Worm (Caenorhabditis elegans) whole organism, young adult: ENCODE measurements around the gene C14C11.1.
A peak's percentile ranks its signal among the peaks of the same experiment; 100 is the strongest.

Source experiments
- B0019.2 ChIP-seq: fragments of 200-800 bp; sonication (Bioruptor generic); conservative IDR thresholded peaks from 2 replicates; pipeline ENCODE4 v1.3.6; 2022; ENCODE audit warnings: missing genetic modification reagents, missing genetic modification characterization, missing compliant biosample characterization
- B0336.3 ChIP-seq: fragments of 200-800 bp; sonication (Bioruptor generic); IDR thresholded peaks from 2 replicates; pipeline ENCODE4 v1.3.6; 2022; ENCODE audit warnings: missing genetic modification characterization, missing compliant biosample characterization
- F10E7.11 ChIP-seq: sonication (generic microtip); optimal IDR thresholded peaks from 2 replicates; lab custom pipeline; 2017; ENCODE audit warnings: mild to moderate bottlenecking, missing genetic modification characterization, moderate library complexity, missing compliant biosample characterization
- F39B2.1 ChIP-seq: fragments of 200-800 bp; sonication (Bioruptor generic); IDR thresholded peaks from 2 replicates; pipeline ENCODE4 v1.3.6; 2022; ENCODE audit warnings: missing genetic modification reagents, missing genetic modification characterization, missing compliant biosample characterization
- K12H6.12 ChIP-seq: fragments of 200-800 bp; sonication (Bioruptor generic); optimal IDR thresholded peaks from 2 replicates; lab custom pipeline; 2018; ENCODE audit warnings: mild to moderate bottlenecking, missing genetic modification characterization, missing compliant biosample characterization
- T26A5.8 ChIP-seq: sonication (generic microtip); optimal IDR thresholded peaks from 2 replicates; lab custom pipeline; 2016; ENCODE audit warnings: missing genetic modification characterization, missing compliant biosample characterization
- Y56A3A.18 ChIP-seq: fragments of 200-800 bp; sonication (Bioruptor generic); IDR thresholded peaks from 2 replicates; pipeline ENCODE4 v1.3.6; 2022; ENCODE audit warnings: missing genetic modification reagents, missing genetic modification characterization, missing compliant biosample characterization
- Y67H2A.10 ChIP-seq: fragments of 200-800 bp; sonication (Bioruptor generic); conservative IDR thresholded peaks from 2 replicates; pipeline ENCODE4 v1.3.6; 2022; ENCODE audit warnings: missing genetic modification reagents, missing genetic modification characterization, missing compliant biosample characterization
- Y79H2A.3 ChIP-seq: fragments of 200-800 bp; sonication (Bioruptor generic); conservative IDR thresholded peaks from 2 replicates; pipeline ENCODE4 v1.3.6; 2022; ENCODE audit warnings: missing genetic modification reagents, missing genetic modification characterization, missing compliant biosample characterization
- Y95B8A.8 ChIP-seq: fragments of 200-800 bp; sonication (Bioruptor generic); IDR thresholded peaks from 2 replicates; pipeline ENCODE4 v1.3.6; 2022; ENCODE audit warnings: missing genetic modification reagents, missing genetic modification characterization, missing compliant biosample characterization
- ama-1 ChIP-seq, 3 experiments: fragments of 150-350 bp in 1 of 3; sonication (generic microtip) in 2 of 3; optimal IDR thresholded peaks; 2 replicates each; lab custom pipeline; 2014 to 2018; ENCODE audit warnings: missing biosample characterization in 2 of 3, missing genetic modification characterization in 2 of 3, missing genetic modification reagents in 2 of 3
- aptf-2 ChIP-seq: fragments of 200-800 bp; sonication (Bioruptor generic); conservative IDR thresholded peaks from 2 replicates; pipeline ENCODE4 v1.3.6; 2022; ENCODE audit warnings: missing genetic modification reagents, missing genetic modification characterization, missing compliant biosample characterization
- aptf-3 ChIP-seq: fragments of 200-800 bp; sonication (Bioruptor generic); IDR thresholded peaks from 2 replicates; pipeline ENCODE4 v1.3.6; 2022; ENCODE audit warnings: missing genetic modification characterization, missing compliant biosample characterization
- athp-1 ChIP-seq: sonication (generic microtip); optimal IDR thresholded peaks from 2 replicates; lab custom pipeline; 2017; ENCODE audit warnings: mild to moderate bottlenecking, missing genetic modification characterization, missing compliant biosample characterization
- attf-6 ChIP-seq: fragments of 200-800 bp; sonication (Bioruptor generic); IDR thresholded peaks from 2 replicates; pipeline ENCODE4 v1.3.6; 2022; ENCODE audit warnings: missing genetic modification reagents, missing genetic modification characterization, missing compliant biosample characterization
- bed-1 ChIP-seq: fragments of 200-800 bp; sonication (Bioruptor generic); IDR thresholded peaks from 2 replicates; pipeline ENCODE4 v1.3.6; 2022; ENCODE audit warnings: missing genetic modification reagents, missing genetic modification characterization, missing compliant biosample characterization
- ccch-3 ChIP-seq: fragments of 200-800 bp; sonication (Bioruptor generic); optimal IDR thresholded peaks from 2 replicates; lab custom pipeline; 2018; ENCODE audit warnings: mild to moderate bottlenecking, missing genetic modification characterization, missing compliant biosample characterization
- cebp-1 ChIP-seq, 2 experiments: fragments of 200-800 bp in 1 of 2; sonication (Bioruptor generic) in 1 of 2; sonication (generic microtip) in 1 of 2; IDR thresholded peaks in 1 of 2; optimal IDR thresholded peaks in 1 of 2; 2 replicates each; pipeline versions ENCODE4 v1.3.6 to Lab custom; 2017 to 2022; ENCODE audit warnings: missing compliant biosample characterization in 2 of 2, missing genetic modification characterization in 2 of 2, mild to moderate bottlenecking in 1 of 2, missing genetic modification reagents in 1 of 2, moderate library complexity in 1 of 2
- ceh-100 ChIP-seq: fragments of 200-800 bp; sonication (Bioruptor generic); IDR thresholded peaks from 2 replicates; pipeline ENCODE4 v1.3.6; 2022; ENCODE audit warnings: missing genetic modification reagents, missing genetic modification characterization, missing compliant biosample characterization
- ceh-40 ChIP-seq: fragments of 200-800 bp; sonication (Bioruptor generic); IDR thresholded peaks from 2 replicates; pipeline ENCODE4 v1.3.6; 2022; ENCODE audit warnings: missing genetic modification characterization, missing compliant biosample characterization
- ceh-79 ChIP-seq: sonication (generic microtip); optimal IDR thresholded peaks from 2 replicates; lab custom pipeline; 2017; ENCODE audit warnings: mild to moderate bottlenecking, missing genetic modification characterization, missing compliant biosample characterization
- die-1 ChIP-seq: sonication (generic microtip); optimal IDR thresholded peaks from 2 replicates; lab custom pipeline; 2016; ENCODE audit warnings: missing genotype, mild to moderate bottlenecking, missing genetic modification characterization, missing compliant biosample characterization
- efl-1 ChIP-seq: fragments of 150-350 bp; optimal IDR thresholded peaks from 2 replicates; lab custom pipeline; 2014; ENCODE audit warnings: missing biosample characterization, missing genetic modification reagents, missing genetic modification characterization
- fkh-3 ChIP-seq: sonication (generic microtip); optimal IDR thresholded peaks from 2 replicates; lab custom pipeline; 2016; ENCODE audit warnings: mild to moderate bottlenecking, missing genetic modification characterization, missing compliant biosample characterization
- hsf-1 ChIP-seq: fragments of 200-800 bp; sonication (Bioruptor generic); IDR thresholded peaks from 2 replicates; pipeline ENCODE4 v1.3.6; 2022; ENCODE audit warnings: missing genetic modification reagents, missing genetic modification characterization, missing compliant biosample characterization
- let-607 ChIP-seq, 2 experiments: fragments of 200-800 bp in 1 of 2; sonication (Bioruptor generic) in 1 of 2; sonication (generic microtip) in 1 of 2; optimal IDR thresholded peaks; 2 replicates each; lab custom pipeline; 2016 to 2018; ENCODE audit warnings: mild to moderate bottlenecking in 2 of 2, missing compliant biosample characterization in 2 of 2, missing genetic modification characterization in 2 of 2, moderate library complexity in 2 of 2, missing genotype in 1 of 2
- madf-3 ChIP-seq: fragments of 200-800 bp; sonication (Bioruptor generic); IDR thresholded peaks from 2 replicates; pipeline ENCODE4 v1.3.6; 2022; ENCODE audit warnings: missing genetic modification reagents, missing genetic modification characterization, missing compliant biosample characterization
- madf-6 ChIP-seq: fragments of 200-800 bp; sonication (Bioruptor generic); IDR thresholded peaks from 2 replicates; pipeline ENCODE4 v1.3.6; 2022; ENCODE audit warnings: missing genetic modification reagents, missing genetic modification characterization, missing compliant biosample characterization
- mcd-1 ChIP-seq: fragments of 200-800 bp; sonication (Bioruptor generic); IDR thresholded peaks from 2 replicates; pipeline ENCODE4 v1.3.6; 2022; ENCODE audit warnings: missing genetic modification reagents, missing genetic modification characterization, missing compliant biosample characterization
- mel-28 ChIP-seq: sonication (generic microtip); optimal IDR thresholded peaks from 2 replicates; lab custom pipeline; 2016; ENCODE audit warnings: borderline replicate concordance, mild to moderate bottlenecking, missing genetic modification characterization, missing compliant biosample characterization
- mes-4 ChIP-seq: sonication (generic microtip); optimal IDR thresholded peaks from 2 replicates; lab custom pipeline; 2016; ENCODE audit warnings: missing genotype, missing genetic modification characterization, missing compliant biosample characterization
- nfyb-1 ChIP-seq: fragments of 200-800 bp; sonication (Bioruptor generic); IDR thresholded peaks from 2 replicates; pipeline ENCODE4 v1.3.6; 2022; ENCODE audit warnings: missing genetic modification reagents, missing genetic modification characterization, missing compliant biosample characterization
- nhr-120 ChIP-seq: fragments of 200-800 bp; sonication (Bioruptor generic); IDR thresholded peaks from 2 replicates; pipeline ENCODE4 v1.3.6; 2022; ENCODE audit warnings: missing genetic modification characterization, missing compliant biosample characterization
- nhr-179 ChIP-seq: sonication (generic microtip); optimal IDR thresholded peaks from 2 replicates; lab custom pipeline; 2016; ENCODE audit warnings: mild to moderate bottlenecking, missing genetic modification characterization, missing compliant biosample characterization
- snpc-3.4 ChIP-seq: sonication (generic microtip); optimal IDR thresholded peaks from 2 replicates; lab custom pipeline; 2017; ENCODE audit warnings: missing genetic modification characterization, mild to moderate bottlenecking, missing compliant biosample characterization, antibody characterized with exemption, moderate library complexity, missing genotype, missing genetic modification reagents
- snpc-4 ChIP-seq, 5 experiments: fragments of 150-350 bp in 1 of 5; sonication (generic microtip) in 4 of 5; optimal IDR thresholded peaks; 2 replicates each; lab custom pipeline; 2014 to 2018; ENCODE audit warnings: missing genetic modification characterization in 5 of 5, missing biosample characterization in 3 of 5, antibody characterized with exemption in 2 of 5, mild to moderate bottlenecking in 2 of 5, missing compliant biosample characterization in 2 of 5, missing genotype in 2 of 5, moderate library complexity in 2 of 5, missing genetic modification reagents in 1 of 5
- sptf-2 ChIP-seq: fragments of 200-800 bp; sonication (Bioruptor generic); optimal IDR thresholded peaks from 2 replicates; lab custom pipeline; 2018; ENCODE audit warnings: mild to moderate bottlenecking, missing genetic modification characterization, missing compliant biosample characterization
- tbx-9 ChIP-seq: sonication (generic microtip); optimal IDR thresholded peaks from 2 replicates; lab custom pipeline; 2016; ENCODE audit warnings: borderline replicate concordance, missing genetic modification characterization, inconsistent platforms, missing compliant biosample characterization
- tlf-1 ChIP-seq: fragments of 200-800 bp; sonication (Bioruptor generic); optimal IDR thresholded peaks from 2 replicates; lab custom pipeline; 2018; ENCODE audit warnings: mild to moderate bottlenecking, missing genetic modification characterization, missing compliant biosample characterization
- zfh-2 ChIP-seq: fragments of 200-800 bp; sonication (Bioruptor generic); conservative IDR thresholded peaks from 2 replicates; pipeline ENCODE4 v1.3.6; 2022; ENCODE audit warnings: missing genetic modification reagents, missing genetic modification characterization, missing compliant biosample characterization
- ztf-22 ChIP-seq: fragments of 200-800 bp; sonication (Bioruptor generic); optimal IDR thresholded peaks from 2 replicates; lab custom pipeline; 2018; ENCODE audit warnings: mild to moderate bottlenecking, missing genetic modification characterization, moderate library complexity, missing compliant biosample characterization
- ztf-25 ChIP-seq: fragments of 200-800 bp; sonication (Bioruptor generic); IDR thresholded peaks from 2 replicates; pipeline ENCODE4 v1.3.6; 2022; ENCODE audit warnings: missing genetic modification reagents, missing genetic modification characterization, missing compliant biosample characterization
- ztf-3 ChIP-seq: fragments of 200-800 bp; sonication (Bioruptor generic); optimal IDR thresholded peaks from 2 replicates; lab custom pipeline; 2018; ENCODE audit warnings: mild to moderate bottlenecking, missing genetic modification characterization, missing compliant biosample characterization

Gene C14C11.1

DNA sequence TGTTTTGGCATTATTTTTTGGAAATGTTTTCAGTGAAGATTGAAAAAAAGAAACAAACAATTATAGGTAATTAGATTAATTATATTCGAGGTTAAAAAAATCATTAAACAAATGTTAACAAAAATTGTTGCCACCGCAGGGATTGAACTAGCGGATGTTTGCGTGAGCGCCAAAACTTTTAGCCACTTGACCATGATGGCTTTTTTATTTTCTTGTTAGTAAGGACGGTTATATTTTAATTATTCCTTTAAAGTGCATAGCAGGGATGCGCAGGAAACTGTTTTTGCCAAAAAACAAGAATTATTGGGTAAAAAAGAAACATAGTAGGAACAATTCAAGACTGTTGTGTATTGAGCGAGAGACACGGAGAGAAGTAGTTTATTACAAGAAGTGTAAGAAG, 3.9 kb downstream of the C14C11.1 start (continued):
- TF ChIP-seq F39B2.1 (GFP tag; lab: Robert Waterston, UW) = 0 out of 2 replicates have a peak, but pooled peaks have one; percentile 64
- TF ChIP-seq bed-1 (GFP tag; lab: Robert Waterston, UW) = no peak
- TF ChIP-seq mes-4 (tag; lab: Kevin White, UChicago) = peak; percentile 76
- TF ChIP-seq snpc-4 (GFP tag; optimal IDR thresholded peaks at IDR 0.05; lab: Kevin White, UChicago) = peak; percentile 59
- peak in 1 of 4 experiments; percentile 56 for TF ChIP-seq snpc-4 (tag; optimal IDR thresholded peaks at IDR 0.05; lab: Kevin White, UChicago)
- peak in 1 of 2 experiments; percentile 54 for TF ChIP-seq let-607 (tag; optimal IDR thresholded peaks at IDR 0.05; lab: Kevin White, UChicago)
- peak; percentile 84 for TF ChIP-seq T26A5.8 (tag; lab: Kevin White, UChicago)
- TF ChIP-seq F10E7.11 = peak; percentile 85
- TF ChIP-seq nhr-120 = 0 out of 2 replicates have a peak, but pooled peaks have one; percentile 82
- TF ChIP-seq ama-1 (optimal IDR thresholded peaks at IDR 0.05; lab: Kevin White, UChicago) = no peak
- peak; percentile 29 to 73 for TF ChIP-seq ama-1 (GFP tag; optimal IDR thresholded peaks at IDR 0.05; lab: Kevin White, UChicago)
- peak; percentile 53; the same call in 1 of the 2 replicates for TF ChIP-seq Y95B8A.8
- TF ChIP-seq nfyb-1 (GFP tag; lab: Robert Waterston, UW) = peak; percentile 65
- TF ChIP-seq athp-1 (tag; lab: Kevin White, UChicago) = peak; percentile 91
- TF ChIP-seq ztf-22 = no peak
- TF ChIP-seq hsf-1 (GFP tag; lab: Robert Waterston, UW) = peak; percentile 58; the same call in 1 of the 2 replicates
- TF ChIP-seq ceh-100 = peak; percentile 58
- no peak for TF ChIP-seq Y67H2A.10
- TF ChIP-seq K12H6.12 (tag; lab: Kevin White, UChicago) = peak; percentile 3
- no peak for TF ChIP-seq tbx-9
- peak; percentile 73 for TF ChIP-seq snpc-3.4 (tag; lab: Kevin White, UChicago)
- peak; percentile 28; the same call in 1 of the 2 replicates for TF ChIP-seq mcd-1 (GFP tag; lab: Robert Waterston, UW)
- TF ChIP-seq fkh-3 (tag; lab: Kevin White, UChicago) = peak; percentile 81
- peak; percentile 96; the same call in 1 of the 2 replicates for TF ChIP-seq aptf-3 (GFP tag; lab: Robert Waterston, UW)
- TF ChIP-seq madf-3 (GFP tag; lab: Robert Waterston, UW) = peak; percentile 74; the same call in 1 of the 2 replicates
- no peak for TF ChIP-seq aptf-2 (GFP tag; lab: Robert Waterston, UW)
- peak; percentile 87 for TF ChIP-seq B0336.3 (GFP tag; lab: Robert Waterston, UW)
- peak; percentile 81 for TF ChIP-seq madf-6 (GFP tag; lab: Robert Waterston, UW)
- peak; percentile 56 for TF ChIP-seq ceh-79 (tag; lab: Kevin White, UChicago)
- no peak for TF ChIP-seq zfh-2 (GFP tag; lab: Robert Waterston, UW)
- peak; percentile 88 for TF ChIP-seq ceh-40 (GFP tag; lab: Robert Waterston, UW)
- peak; percentile 60; the same call in 1 of the 2 replicates for TF ChIP-seq Y56A3A.18 (GFP tag; lab: Robert Waterston, UW)
- peak; percentile 22 for TF ChIP-seq nhr-179 (tag; lab: Kevin White, UChicago)
- TF ChIP-seq efl-1 (GFP tag; lab: Kevin White, UChicago) = peak; percentile 13
- no peak for TF ChIP-seq B0019.2 (GFP tag; lab: Robert Waterston, UW)
- peak; percentile 82; the same call in 1 of the 2 replicates for TF ChIP-seq ztf-25 (GFP tag; lab: Robert Waterston, UW)
- TF ChIP-seq die-1 = peak; percentile 82
- TF ChIP-seq Y79H2A.3 = 0 out of 2 replicates have a peak, but pooled peaks have one; percentile 34
- no peak for TF ChIP-seq ccch-3 (GFP tag; lab: Kevin White, UChicago)
- TF ChIP-seq sptf-2 (GFP tag; lab: Kevin White, UChicago) = no peak
- peak; percentile 85 for TF ChIP-seq attf-6 (GFP tag; lab: Robert Waterston, UW)
- 0 out of 2 replicates have a peak, but pooled peaks have one; percentile 18 for TF ChIP-seq cebp-1 (GFP tag; IDR thresholded peaks at IDR 0.05; lab: Robert Waterston, UW)
- TF ChIP-seq cebp-1 (tag; optimal IDR thresholded peaks at IDR 0.05; lab: Kevin White, UChicago) = no peak
- TF ChIP-seq ztf-3 (GFP tag; lab: Kevin White, UChicago) = no peak
- TF ChIP-seq mel-28 (tag; lab: Kevin White, UChicago) = no peak
- peak; percentile 27 for TF ChIP-seq tlf-1
